Fruit fly (Drosophila melanogaster): Measurements from ENCODE around the gene CG34132.

The CG34132 gene

DNA sequence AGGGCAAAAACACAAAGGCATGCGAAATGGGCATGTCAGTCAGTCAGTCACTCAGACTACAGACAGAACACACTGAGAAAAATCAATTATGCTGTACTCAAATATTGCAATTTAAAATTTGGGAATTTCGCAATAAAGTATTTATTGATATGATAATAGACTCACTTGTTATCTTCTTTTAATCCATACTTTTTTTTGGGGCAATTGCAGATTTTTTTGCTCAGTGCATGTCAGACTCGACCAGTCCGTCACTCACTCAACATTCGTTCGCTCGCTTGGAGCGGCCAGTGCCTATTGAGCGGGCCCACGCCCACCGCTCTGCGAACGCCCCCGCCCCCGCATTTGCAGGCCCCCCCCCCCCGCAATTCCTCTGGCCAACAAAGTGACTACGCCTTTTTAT lies 31.1 kb downstream of the CG34132 start (continued):
- TF ChIP-seq stc (GFP tag; IDR thresholded peaks at IDR 0.05) (peak; percentile 64), Ravus (GFP tag; IDR thresholded peaks at IDR 0.05) (no peak), CG15696 (tag; optimal IDR thresholded peaks at IDR 0.05) (no peak), Ets97D (GFP tag; optimal IDR thresholded peaks at IDR 0.05) (no peak), CG9609 (GFP tag; optimal IDR thresholded peaks at IDR 0.05) (peak; percentile 66), Doc2 (GFP tag; IDR thresholded peaks at IDR 0.05) (0 out of 2 replicates have a peak, but pooled peaks have one; percentile 11), eve (GFP tag; optimal IDR thresholded peaks at IDR 0.05) (peak in 1 of 2 experiments; percentile 20), Dad (GFP tag; optimal IDR thresholded peaks at IDR 0.05) (no peak), Awh (GFP tag; IDR thresholded peaks at IDR 0.05) (peak; percentile 42; the same call in 1 of the 2 replicates), NFAT (GFP tag; IDR thresholded peaks at IDR 0.05) (peak; percentile 29), nerfin-2 (GFP tag; IDR thresholded peaks at IDR 0.05; ENCODE audit: partially characterized antibody) (no peak), gt (GFP tag; IDR thresholded peaks at IDR 0.05) (no peak), trh (GFP tag; optimal IDR thresholded peaks at IDR 0.05) (no peak), vnd (GFP tag; IDR thresholded peaks at IDR 0.05; ENCODE audit: partially characterized antibody) (no peak), scrt (GFP tag; optimal IDR thresholded peaks at IDR 0.05) (no peak), Dfd (GFP tag; optimal IDR thresholded peaks at IDR 0.05) (no peak), CG12942 (GFP tag; optimal IDR thresholded peaks at IDR 0.05) (peak; percentile 47), CG1647 (GFP tag; optimal IDR thresholded peaks at IDR 0.05) (no peak), klu (GFP tag; IDR thresholded peaks at IDR 0.05) (peak; percentile 41), CG6654 (GFP tag; optimal IDR thresholded peaks at IDR 0.05) (no peak), B-H1 (GFP tag; IDR thresholded peaks at IDR 0.05) (peak; percentile 63), zen (tag; optimal IDR thresholded peaks at IDR 0.05) (no peak), CG11093 (GFP tag; IDR thresholded peaks at IDR 0.05) (peak; percentile 46; the same call in 1 of the 3 replicates), CG17612 (GFP tag; IDR thresholded peaks at IDR 0.05) (no peak), BEAF-32 (GFP tag; optimal IDR thresholded peaks at IDR 0.05) (no peak), Myb (GFP tag; optimal IDR thresholded peaks at IDR 0.05) (peak; percentile 18), Taf1 (GFP tag; IDR thresholded peaks at IDR 0.05) (peak; percentile 47; the same call in 1 of the 2 replicates), CG10431 (GFP tag; optimal IDR thresholded peaks at IDR 0.05) (no peak), CG9215 (GFP tag; IDR thresholded peaks at IDR 0.05) (peak; percentile 34; the same call in 1 of the 2 replicates), ken (GFP tag; IDR thresholded peaks at IDR 0.05) (peak; percentile 68; the same call in 2 of the 3 replicates), Tbp (GFP tag; optimal IDR thresholded peaks at IDR 0.05) (no peak), CG6272 (GFP tag; IDR thresholded peaks at IDR 0.05) (peak; percentile 54; the same call in 1 of the 2 replicates), Fer3 (tag; optimal IDR thresholded peaks at IDR 0.05) (no peak), ranshi (GFP tag; IDR thresholded peaks at IDR 0.05) (peak; percentile 68), CrebB (tag; optimal IDR thresholded peaks at IDR 0.05) (peak; percentile 17), CG33213 (GFP tag; optimal IDR thresholded peaks at IDR 0.05) (no peak), CG17359 (tag; optimal IDR thresholded peaks at IDR 0.05) (peak; percentile 39), Ptx1 (GFP tag; IDR thresholded peaks at IDR 0.05) (peak; percentile 88), dimm (GFP tag; IDR thresholded peaks at IDR 0.05) (peak; percentile 46), Eip74EF (GFP tag; optimal IDR thresholded peaks at IDR 0.05) (no peak), dpn (GFP tag; optimal IDR thresholded peaks at IDR 0.05) (peak; percentile 30 to 78), CG15269 (tag; optimal IDR thresholded peaks at IDR 0.05) (peak; percentile 81), CG1792 (GFP tag; optimal IDR thresholded peaks at IDR 0.05) (no peak), CG13624 (GFP tag; optimal IDR thresholded peaks at IDR 0.05) (no peak), fd96Cb (tag; optimal IDR thresholded peaks at IDR 0.05) (peak; percentile 63), D19A (tag; optimal IDR thresholded peaks at IDR 0.05) (no peak), Sin3A (optimal IDR thresholded peaks at IDR 0.05) (no peak), CG6683 (GFP tag; optimal IDR thresholded peaks at IDR 0.05) (no peak), CG8478 (optimal IDR thresholded peaks at IDR 0.05) (no peak), CG13894 (tag; optimal IDR thresholded peaks at IDR 0.05) (no peak), Pdp1 (GFP tag; optimal IDR thresholded peaks at IDR 0.05) (peak in 1 of 2 experiments; percentile 62), ttk (GFP tag; IDR thresholded peaks at IDR 0.05) (peak; percentile 76)

Measured in whole organism, embryonic.